Fruit fly (Drosophila melanogaster) whole organism: ENCODE data around the gene CG43902.

Experiments
- CG8478 ChIP-seq: fragments of >200 bp; optimal IDR thresholded peaks from 2 replicates; lab custom pipeline; 2018; ENCODE audit warnings: inconsistent platforms
- Dll ChIP-seq: fragments of >200 bp; optimal IDR thresholded peaks from 2 replicates; lab custom pipeline; 2017
- EcR ChIP-seq, 2 experiments: fragments of >200 bp; optimal IDR thresholded peaks; 2 replicates each; lab custom pipeline; 2017; ENCODE audit warnings: missing biosample characterization in 2 of 2, missing genetic modification characterization in 2 of 2, missing genetic modification reagents in 2 of 2
- pan ChIP-seq: fragments of >200 bp; optimal IDR thresholded peaks from 2 replicates; lab custom pipeline; 2017
- psq ChIP-seq: fragments of >200 bp; optimal IDR thresholded peaks from 2 replicates; lab custom pipeline; 2017
- usp ChIP-seq: fragments of >200 bp; optimal IDR thresholded peaks from 2 replicates; lab custom pipeline; 2017; ENCODE audit warnings: missing biosample characterization, missing genetic modification characterization, mixed read lengths

dm6 chrX:10125629-10126028 is 32.6 kb upstream of the CG43902 start:
- TF ChIP-seq CG8478 (lab: Kevin White, UChicago) (no peak), pan (lab: Kevin White, UChicago) (no peak), EcR (GFP tag; optimal IDR thresholded peaks at IDR 0.05; lab: Kevin White, UChicago) (no peak), psq (lab: Kevin White, UChicago) (no peak), usp (GFP tag; lab: Kevin White, UChicago) (no peak), Dll (lab: Kevin White, UChicago) (no peak)
